Worm (Caenorhabditis elegans) whole organism, L1 larva: ENCODE measurements around the gene ric-7.

Experiments
- C04F5.9 ChIP-seq: sonication (generic microtip); optimal IDR thresholded peaks from 2 replicates; lab custom pipeline; 2016; ENCODE audit warnings: missing genetic modification characterization, missing compliant biosample characterization
- C16A3.4 ChIP-seq: fragments of 150-350 bp; optimal IDR thresholded peaks from 2 replicates; lab custom pipeline; 2014; ENCODE audit warnings: missing biosample characterization, missing genetic modification characterization
- C34B4.2 ChIP-seq: sonication (generic microtip); optimal IDR thresholded peaks from 2 replicates; lab custom pipeline; 2017; ENCODE audit warnings: mild to moderate bottlenecking, missing genetic modification characterization, missing compliant biosample characterization
- Y116A8C.19 ChIP-seq: sonication (generic microtip); optimal IDR thresholded peaks from 2 replicates; lab custom pipeline; 2016; ENCODE audit warnings: missing compliant biosample characterization, missing genetic modification characterization, borderline replicate concordance
- ama-1 ChIP-seq: fragments of 150-350 bp; optimal IDR thresholded peaks from 2 replicates; lab custom pipeline; 2014
- blmp-1 ChIP-seq: fragments of 150-350 bp; optimal IDR thresholded peaks from 2 replicates; lab custom pipeline; 2014; ENCODE audit warnings: missing biosample characterization, missing genetic modification characterization
- ceh-8 ChIP-seq: fragments of 200-800 bp; sonication (Bioruptor generic); optimal IDR thresholded peaks from 2 replicates; lab custom pipeline; 2018; ENCODE audit warnings: mild to moderate bottlenecking, missing genetic modification characterization, moderate library complexity, missing compliant biosample characterization
- dpl-1 ChIP-seq, 3 experiments: fragments of 150-350 bp in 2 of 3; sonication (generic microtip) in 1 of 3; optimal IDR thresholded peaks; 2 replicates each; lab custom pipeline; 2014 to 2017; ENCODE audit warnings: missing biosample characterization in 3 of 3, missing genetic modification characterization in 3 of 3, missing genetic modification reagents in 3 of 3
- dsc-1 ChIP-seq: sonication (generic microtip); optimal IDR thresholded peaks from 2 replicates; lab custom pipeline; 2016; ENCODE audit warnings: mild to moderate bottlenecking, missing genetic modification characterization, missing compliant biosample characterization
- efl-1 ChIP-seq, 4 experiments: fragments of 150-350 bp; optimal IDR thresholded peaks in 3 of 4; peaks in 1 of 4; 1 replicate in 1 of 4; 2 replicates in 3 of 4; lab custom pipeline; 2014; ENCODE audit warnings: missing biosample characterization in 2 of 4, missing genetic modification characterization in 2 of 4, missing genetic modification reagents in 2 of 4
- elt-3 ChIP-seq, 6 experiments: fragments of 150-350 bp in 1 of 6; sonication (generic microtip); optimal IDR thresholded peaks; 2 replicates each; lab custom pipeline; 2017 to 2018; ENCODE audit warnings: missing biosample characterization in 6 of 6, missing genetic modification characterization in 6 of 6, inconsistent platforms in 1 of 6
- fkh-10 ChIP-seq: sonication (generic microtip); optimal IDR thresholded peaks from 2 replicates; lab custom pipeline; 2017; ENCODE audit warnings: missing biosample characterization, missing genetic modification reagents, missing genetic modification characterization
- fkh-4 ChIP-seq: sonication (generic microtip); optimal IDR thresholded peaks from 2 replicates; lab custom pipeline; 2016; ENCODE audit warnings: missing compliant biosample characterization, missing genetic modification characterization, borderline replicate concordance
- fkh-8 ChIP-seq: sonication (generic microtip); optimal IDR thresholded peaks from 2 replicates; lab custom pipeline; 2016; ENCODE audit warnings: mild to moderate bottlenecking, missing genetic modification characterization, missing compliant biosample characterization
- grh-1 ChIP-seq: fragments of 200-800 bp; sonication (Bioruptor generic); IDR thresholded peaks from 2 replicates; pipeline ENCODE4 v1.3.6; 2022; ENCODE audit warnings: missing genetic modification reagents, missing genetic modification characterization, missing compliant biosample characterization
- irx-1 ChIP-seq: sonication (generic microtip); optimal IDR thresholded peaks from 2 replicates; lab custom pipeline; 2016; ENCODE audit warnings: missing genetic modification characterization, missing compliant biosample characterization
- lin-13 ChIP-seq: fragments of 150-350 bp; optimal IDR thresholded peaks from 2 replicates; lab custom pipeline; 2014; ENCODE audit warnings: missing biosample characterization, missing genetic modification reagents, missing genetic modification characterization
- lin-14 ChIP-seq: fragments of 200-800 bp; sonication (Bioruptor generic); optimal IDR thresholded peaks from 2 replicates; lab custom pipeline; 2018; ENCODE audit warnings: mild to moderate bottlenecking, missing genetic modification characterization, moderate library complexity, missing compliant biosample characterization
- lin-35 ChIP-seq, 2 experiments: fragments of 150-350 bp; optimal IDR thresholded peaks; 2 replicates each; lab custom pipeline; 2014; ENCODE audit warnings: missing biosample characterization in 2 of 2, missing genetic modification characterization in 2 of 2, missing genetic modification reagents in 2 of 2
- lir-3 ChIP-seq: sonication (generic microtip); optimal IDR thresholded peaks from 2 replicates; lab custom pipeline; 2016; ENCODE audit warnings: mild to moderate bottlenecking, missing genetic modification characterization, moderate library complexity, missing compliant biosample characterization; ENCODE audit not compliant: poor library complexity
- lsy-2 ChIP-seq, 2 experiments: fragments of 150-350 bp; optimal IDR thresholded peaks; 2 replicates each; lab custom pipeline; 2014; ENCODE audit warnings: missing biosample characterization in 2 of 2, missing genetic modification characterization in 2 of 2
- mab-9 ChIP-seq: fragments of 200-800 bp; sonication (Bioruptor generic); IDR thresholded peaks from 2 replicates; pipeline ENCODE4 v1.3.6; 2022; ENCODE audit warnings: missing genetic modification reagents, missing genetic modification characterization, missing compliant biosample characterization
- mdl-1 ChIP-seq, 2 experiments: fragments of 150-350 bp; optimal IDR thresholded peaks; 2 replicates each; lab custom pipeline; 2014 to 2017; ENCODE audit warnings: missing biosample characterization in 2 of 2, missing genetic modification characterization in 2 of 2, inconsistent platforms in 1 of 2
- nhr-11 ChIP-seq: fragments of 150-350 bp; optimal IDR thresholded peaks from 2 replicates; lab custom pipeline; 2014; ENCODE audit warnings: missing biosample characterization, missing genetic modification characterization
- nhr-47 ChIP-seq: sonication (generic microtip); optimal IDR thresholded peaks from 2 replicates; lab custom pipeline; 2016; ENCODE audit warnings: mild to moderate bottlenecking, missing genetic modification characterization, moderate library complexity, missing compliant biosample characterization
- nhr-77 ChIP-seq: fragments of 150-350 bp; optimal IDR thresholded peaks from 2 replicates; lab custom pipeline; 2014; ENCODE audit warnings: missing biosample characterization, missing genetic modification characterization
- nhr-84 ChIP-seq: sonication (generic microtip); optimal IDR thresholded peaks from 2 replicates; lab custom pipeline; 2017; ENCODE audit warnings: missing biosample characterization, missing genetic modification characterization
- nhr-85 ChIP-seq: sonication (generic microtip); peaks from one replicate; lab custom pipeline; 2016; ENCODE audit warnings: missing genetic modification characterization, inconsistent platforms, missing compliant biosample characterization
- nhr-90 ChIP-seq: sonication (generic microtip); optimal IDR thresholded peaks from 2 replicates; lab custom pipeline; 2016; ENCODE audit warnings: mild to moderate bottlenecking, missing genetic modification characterization, missing compliant biosample characterization; ENCODE audit not compliant: poor library complexity
- pag-3 ChIP-seq: sonication (generic microtip); optimal IDR thresholded peaks from 2 replicates; lab custom pipeline; 2017; ENCODE audit warnings: missing genetic modification characterization, mild to moderate bottlenecking, missing compliant biosample characterization, antibody characterized with exemption, borderline replicate concordance; ENCODE audit not compliant: insufficient read depth
- pax-3 ChIP-seq: fragments of 200-800 bp; sonication (Bioruptor generic); optimal IDR thresholded peaks from 2 replicates; lab custom pipeline; 2018; ENCODE audit warnings: mild to moderate bottlenecking, missing genetic modification characterization, moderate library complexity, missing compliant biosample characterization
- pqm-1 ChIP-seq: sonication (generic microtip); optimal IDR thresholded peaks from 3 replicates; lab custom pipeline; 2017; ENCODE audit warnings: missing biosample characterization, missing genetic modification characterization
- rnt-1 ChIP-seq: sonication (generic microtip); optimal IDR thresholded peaks from 2 replicates; lab custom pipeline; 2016; ENCODE audit warnings: mild to moderate bottlenecking, missing genetic modification characterization, moderate library complexity, missing compliant biosample characterization
- skn-1 ChIP-seq: fragments of 150-350 bp; optimal IDR thresholded peaks from 2 replicates; lab custom pipeline; 2014; ENCODE audit warnings: missing biosample characterization, missing genetic modification characterization
- snpc-4 ChIP-seq: fragments of 150-350 bp; optimal IDR thresholded peaks from 2 replicates; lab custom pipeline; 2014; ENCODE audit warnings: missing biosample characterization, missing genetic modification characterization
- snu-23 ChIP-seq: sonication (generic microtip); optimal IDR thresholded peaks from 2 replicates; lab custom pipeline; 2016; ENCODE audit warnings: missing genetic modification characterization, missing compliant biosample characterization
- sox-4 ChIP-seq: sonication (generic microtip); optimal IDR thresholded peaks from 2 replicates; lab custom pipeline; 2016; ENCODE audit warnings: missing genetic modification characterization, missing compliant biosample characterization
- tbx-2 ChIP-seq: sonication (generic microtip); optimal IDR thresholded peaks from 2 replicates; lab custom pipeline; 2016; ENCODE audit warnings: missing genetic modification characterization, missing compliant biosample characterization
- tlp-1 ChIP-seq: fragments of 150-350 bp; optimal IDR thresholded peaks from 2 replicates; lab custom pipeline; 2014; ENCODE audit warnings: missing biosample characterization, missing genetic modification characterization
- unc-130 ChIP-seq: fragments of 150-350 bp; optimal IDR thresholded peaks from 2 replicates; lab custom pipeline; 2017; ENCODE audit warnings: missing biosample characterization, missing genetic modification characterization, inconsistent platforms
- unc-86 ChIP-seq: sonication (generic microtip); optimal IDR thresholded peaks from 2 replicates; lab custom pipeline; 2016; ENCODE audit warnings: missing genetic modification characterization, missing compliant biosample characterization
- vab-15 ChIP-seq: sonication (generic microtip); optimal IDR thresholded peaks from 2 replicates; lab custom pipeline; 2017; ENCODE audit warnings: missing genotype, mild to moderate bottlenecking, missing genetic modification characterization, missing compliant biosample characterization
- xbp-1 ChIP-seq: sonication (generic microtip); optimal IDR thresholded peaks from 2 replicates; lab custom pipeline; 2016; ENCODE audit warnings: missing genetic modification characterization, missing compliant biosample characterization
- zag-1 ChIP-seq: fragments of 150-350 bp; optimal IDR thresholded peaks from 2 replicates; lab custom pipeline; 2014; ENCODE audit warnings: missing biosample characterization, missing genetic modification characterization
- ztf-4 ChIP-seq: fragments of 150-350 bp; optimal IDR thresholded peaks from 2 replicates; lab custom pipeline; 2014; ENCODE audit warnings: missing biosample characterization, missing genetic modification characterization

The ric-7 gene

ce11 chrV:13961927-13962419, 43.7 kb downstream of the ric-7 start, which contains the start of the genes algn-13 and R10D12.13 (continued):
- TF ChIP-seq grh-1 (GFP tag; lab: Robert Waterston, UW) (0 out of 2 replicates have a peak, but pooled peaks have one; percentile 26), snu-23 (peak; percentile 67), C16A3.4 (tag; lab: Kevin White, UChicago) (peak; percentile 51), lin-35 (GFP tag; optimal IDR thresholded peaks at IDR 0.05; lab: Kevin White, UChicago) (peak; percentile 60 to 63), mdl-1 (tag; optimal IDR thresholded peaks at IDR 0.05; lab: Kevin White, UChicago) (no peak), lin-13 (peak; percentile 59), lin-14 (peak; percentile 42), Y116A8C.19 (tag; lab: Kevin White, UChicago) (no peak), lir-3 (tag; lab: Kevin White, UChicago) (peak; percentile 41), rnt-1 (tag; lab: Kevin White, UChicago) (peak; percentile 82), snpc-4 (tag; lab: Kevin White, UChicago) (peak; percentile 69), lsy-2 (tag; optimal IDR thresholded peaks at IDR 0.05; lab: Kevin White, UChicago) (peak; percentile 59 to 67), fkh-8 (tag; lab: Kevin White, UChicago) (peak; percentile 5), pqm-1 (tag; lab: Kevin White, UChicago) (no peak), nhr-11 (tag; lab: Kevin White, UChicago) (peak; percentile 30), C34B4.2 (no peak), nhr-47 (tag; lab: Kevin White, UChicago) (peak; percentile 64), nhr-85 (tag; lab: Kevin White, UChicago) (peak; percentile 74), pax-3 (tag; lab: Kevin White, UChicago) (no peak), efl-1 (optimal IDR thresholded peaks at IDR 0.05; lab: Kevin White, UChicago) (peak; percentile 63 to 71), efl-1 (GFP tag; optimal IDR thresholded peaks at IDR 0.05 in 1 of 2; lab: Kevin White, UChicago) (peak; percentile 62 to 96), elt-3 (tag; optimal IDR thresholded peaks at IDR 0.05; lab: Kevin White, UChicago) (peak in 1 of 6 experiments; percentile 31), irx-1 (tag; lab: Kevin White, UChicago) (peak; percentile 8), vab-15 (tag; lab: Kevin White, UChicago) (no peak)

ce11 chrV:13960916-13961315, 44.8 kb downstream of the ric-7 start, which contains the start of gene srh-24:
Gene srh-24, minus strand, starts transcription at chrV:13961016.
- TF ChIP-seq dsc-1 (tag; lab: Kevin White, UChicago) (no peak), efl-1 (optimal IDR thresholded peaks at IDR 0.05; lab: Kevin White, UChicago) (no peak), efl-1 (GFP tag; optimal IDR thresholded peaks at IDR 0.05 in 1 of 2; lab: Kevin White, UChicago) (no peak), lsy-2 (tag; optimal IDR thresholded peaks at IDR 0.05; lab: Kevin White, UChicago) (no peak), skn-1 (tag; lab: Kevin White, UChicago) (no peak), C16A3.4 (tag; lab: Kevin White, UChicago) (no peak), mab-9 (GFP tag; lab: Robert Waterston, UW) (no peak), tbx-2 (tag; lab: Kevin White, UChicago) (no peak), fkh-10 (GFP tag; lab: Kevin White, UChicago) (no peak), nhr-90 (tag; lab: Kevin White, UChicago) (no peak), sox-4 (tag; lab: Kevin White, UChicago) (no peak), pqm-1 (tag; lab: Kevin White, UChicago) (no peak), vab-15 (tag; lab: Kevin White, UChicago) (no peak), unc-86 (no peak), dpl-1 (GFP tag; optimal IDR thresholded peaks at IDR 0.05; lab: Kevin White, UChicago) (no peak), nhr-47 (tag; lab: Kevin White, UChicago) (no peak), nhr-84 (tag; lab: Kevin White, UChicago) (no peak), ztf-4 (tag; lab: Kevin White, UChicago) (no peak), C04F5.9 (no peak)
- TF ChIP-seq, all 84 proteins: peak for 0

- TF ChIP-seq rnt-1 (tag; lab: Kevin White, UChicago) (no peak), blmp-1 (tag; lab: Kevin White, UChicago) (no peak), nhr-77 (tag; lab: Kevin White, UChicago) (no peak), skn-1 (tag; lab: Kevin White, UChicago) (no peak), fkh-4 (tag; lab: Kevin White, UChicago) (no peak), unc-86 (no peak), pag-3 (tag; lab: Kevin White, UChicago) (no peak), lin-14 (no peak), tlp-1 (no peak), nhr-11 (tag; lab: Kevin White, UChicago) (no peak), ama-1 (lab: Kevin White, UChicago) (no peak), ceh-8 (GFP tag; lab: Kevin White, UChicago) (no peak), efl-1 (optimal IDR thresholded peaks at IDR 0.05; lab: Kevin White, UChicago) (no peak), efl-1 (GFP tag; optimal IDR thresholded peaks at IDR 0.05 in 1 of 2; lab: Kevin White, UChicago) (no peak), zag-1 (tag; lab: Kevin White, UChicago) (no peak), unc-130 (tag; lab: Kevin White, UChicago) (no peak), xbp-1 (tag; lab: Kevin White, UChicago) (no peak), lin-35 (GFP tag; optimal IDR thresholded peaks at IDR 0.05; lab: Kevin White, UChicago) (no peak)
Measured at ce11 chrV:13958247-13958646, 47.5 kb downstream of the ric-7 start, which contains the start of gene R10D12.10. Gene R10D12.10, minus strand, starts transcription at chrV:13958347.
